Worm (Caenorhabditis elegans) whole organism, L1 larva: ENCODE measurements around the gene natc-2.

Source experiments
- C16A3.4 ChIP-seq: fragments of 150-350 bp; optimal IDR thresholded peaks from 2 replicates; lab custom pipeline; 2014; ENCODE audit warnings: missing biosample characterization, missing genetic modification characterization
- Y116A8C.19 ChIP-seq: sonication (generic microtip); optimal IDR thresholded peaks from 2 replicates; lab custom pipeline; 2016; ENCODE audit warnings: missing compliant biosample characterization, missing genetic modification characterization, borderline replicate concordance
- aha-1 ChIP-seq: fragments of 150-350 bp; optimal IDR thresholded peaks from 2 replicates; lab custom pipeline; 2014; ENCODE audit warnings: missing biosample characterization, missing genetic modification characterization
- aly-2 ChIP-seq: fragments of 150-350 bp; optimal IDR thresholded peaks from 2 replicates; lab custom pipeline; 2014; ENCODE audit warnings: missing biosample characterization, missing genetic modification characterization
- ama-1 ChIP-seq: fragments of 150-350 bp; optimal IDR thresholded peaks from 2 replicates; lab custom pipeline; 2014
- blmp-1 ChIP-seq: fragments of 150-350 bp; optimal IDR thresholded peaks from 2 replicates; lab custom pipeline; 2014; ENCODE audit warnings: missing biosample characterization, missing genetic modification characterization
- ceh-63 ChIP-seq: fragments of 200-800 bp; sonication (Bioruptor generic); optimal IDR thresholded peaks from 2 replicates; lab custom pipeline; 2018; ENCODE audit warnings: mild to moderate bottlenecking, missing genetic modification characterization, missing compliant biosample characterization
- ceh-88 ChIP-seq: fragments of 200-800 bp; sonication (Bioruptor generic); IDR thresholded peaks from 2 replicates; pipeline ENCODE4 v1.3.6; 2022; ENCODE audit warnings: missing genetic modification characterization, missing compliant biosample characterization
- efl-1 ChIP-seq, 4 experiments: fragments of 150-350 bp; optimal IDR thresholded peaks in 3 of 4; peaks in 1 of 4; 1 replicate in 1 of 4; 2 replicates in 3 of 4; lab custom pipeline; 2014; ENCODE audit warnings: missing biosample characterization in 2 of 4, missing genetic modification characterization in 2 of 4, missing genetic modification reagents in 2 of 4
- efl-3 ChIP-seq: fragments of 200-800 bp; sonication (Bioruptor generic); optimal IDR thresholded peaks from 2 replicates; lab custom pipeline; 2018; ENCODE audit warnings: mild to moderate bottlenecking, missing genetic modification characterization, missing compliant biosample characterization
- egl-13 ChIP-seq: sonication (generic microtip); optimal IDR thresholded peaks from 2 replicates; lab custom pipeline; 2016; ENCODE audit warnings: missing genotype, missing genetic modification reagents, missing genetic modification characterization, missing compliant biosample characterization
- egl-27 ChIP-seq, 2 experiments: fragments of 150-350 bp in 1 of 2; sonication (generic microtip); optimal IDR thresholded peaks; 3 replicates each; lab custom pipeline; 2017 to 2018; ENCODE audit warnings: missing biosample characterization in 2 of 2, missing genetic modification characterization in 2 of 2, missing genetic modification reagents in 2 of 2
- ets-5 ChIP-seq: fragments of 200-800 bp; sonication (Bioruptor generic); IDR thresholded peaks from 2 replicates; pipeline ENCODE4 v1.3.6; 2022; ENCODE audit warnings: missing genetic modification characterization, missing compliant biosample characterization
- fkh-4 ChIP-seq: sonication (generic microtip); optimal IDR thresholded peaks from 2 replicates; lab custom pipeline; 2016; ENCODE audit warnings: missing compliant biosample characterization, missing genetic modification characterization, borderline replicate concordance
- grh-1 ChIP-seq: fragments of 200-800 bp; sonication (Bioruptor generic); IDR thresholded peaks from 2 replicates; pipeline ENCODE4 v1.3.6; 2022; ENCODE audit warnings: missing genetic modification reagents, missing genetic modification characterization, missing compliant biosample characterization
- hlh-17 ChIP-seq: fragments of 200-800 bp; sonication (Bioruptor generic); optimal IDR thresholded peaks from 2 replicates; lab custom pipeline; 2018; ENCODE audit warnings: missing genetic modification characterization, mild to moderate bottlenecking, missing compliant biosample characterization, moderate library complexity, borderline replicate concordance
- hlh-4 ChIP-seq: sonication (generic microtip); optimal IDR thresholded peaks from 2 replicates; lab custom pipeline; 2016; ENCODE audit warnings: mild to moderate bottlenecking, missing genetic modification characterization, missing compliant biosample characterization
- hpl-2 ChIP-seq: fragments of 150-350 bp; optimal IDR thresholded peaks from 2 replicates; lab custom pipeline; 2014; ENCODE audit warnings: missing biosample characterization, missing genetic modification reagents, missing genetic modification characterization
- irx-1 ChIP-seq: sonication (generic microtip); optimal IDR thresholded peaks from 2 replicates; lab custom pipeline; 2016; ENCODE audit warnings: missing genetic modification characterization, missing compliant biosample characterization
- isw-1 ChIP-seq: fragments of 200-800 bp; sonication (Bioruptor generic); IDR thresholded peaks from 2 replicates; pipeline ENCODE4 v1.3.6; 2022; ENCODE audit warnings: missing genetic modification characterization, missing compliant biosample characterization
- jun-1 ChIP-seq: fragments of 150-350 bp; optimal IDR thresholded peaks from 2 replicates; lab custom pipeline; 2014; ENCODE audit warnings: missing biosample characterization, missing genetic modification reagents, missing genetic modification characterization
- lin-14 ChIP-seq: fragments of 200-800 bp; sonication (Bioruptor generic); optimal IDR thresholded peaks from 2 replicates; lab custom pipeline; 2018; ENCODE audit warnings: mild to moderate bottlenecking, missing genetic modification characterization, moderate library complexity, missing compliant biosample characterization
- lin-15B ChIP-seq: fragments of 150-350 bp; sonication (generic microtip); optimal IDR thresholded peaks from 3 replicates; lab custom pipeline; 2014; ENCODE audit warnings: missing biosample characterization, missing genetic modification characterization
- lin-35 ChIP-seq, 2 experiments: fragments of 150-350 bp; optimal IDR thresholded peaks; 2 replicates each; lab custom pipeline; 2014; ENCODE audit warnings: missing biosample characterization in 2 of 2, missing genetic modification characterization in 2 of 2, missing genetic modification reagents in 2 of 2
- lin-39 ChIP-seq: fragments of 150-350 bp; optimal IDR thresholded peaks from 2 replicates; lab custom pipeline; 2014; ENCODE audit warnings: missing biosample characterization, missing genetic modification reagents, missing genetic modification characterization
- lsy-2 ChIP-seq, 2 experiments: fragments of 150-350 bp; optimal IDR thresholded peaks; 2 replicates each; lab custom pipeline; 2014; ENCODE audit warnings: missing biosample characterization in 2 of 2, missing genetic modification characterization in 2 of 2
- mab-9 ChIP-seq: fragments of 200-800 bp; sonication (Bioruptor generic); IDR thresholded peaks from 2 replicates; pipeline ENCODE4 v1.3.6; 2022; ENCODE audit warnings: missing genetic modification reagents, missing genetic modification characterization, missing compliant biosample characterization
- mdl-1 ChIP-seq, 2 experiments: fragments of 150-350 bp; optimal IDR thresholded peaks; 2 replicates each; lab custom pipeline; 2014 to 2017; ENCODE audit warnings: missing biosample characterization in 2 of 2, missing genetic modification characterization in 2 of 2, inconsistent platforms in 1 of 2
- mep-1 ChIP-seq: fragments of 150-350 bp; optimal IDR thresholded peaks from 2 replicates; lab custom pipeline; 2014; ENCODE audit warnings: missing biosample characterization, missing genetic modification characterization
- nhr-12 ChIP-seq: sonication (generic microtip); optimal IDR thresholded peaks from 2 replicates; lab custom pipeline; 2017; ENCODE audit warnings: missing biosample characterization, missing genetic modification characterization
- nhr-19 ChIP-seq: fragments of 200-800 bp; sonication (Bioruptor generic); conservative IDR thresholded peaks from 2 replicates; pipeline ENCODE4 v1.3.6; 2022; ENCODE audit warnings: missing genetic modification characterization, missing compliant biosample characterization
- nhr-20 ChIP-seq: sonication (generic microtip); optimal IDR thresholded peaks from 2 replicates; lab custom pipeline; 2016; ENCODE audit warnings: mild to moderate bottlenecking, missing genetic modification characterization, missing compliant biosample characterization
- nhr-77 ChIP-seq: fragments of 150-350 bp; optimal IDR thresholded peaks from 2 replicates; lab custom pipeline; 2014; ENCODE audit warnings: missing biosample characterization, missing genetic modification characterization
- nhr-85 ChIP-seq: sonication (generic microtip); peaks from one replicate; lab custom pipeline; 2016; ENCODE audit warnings: missing genetic modification characterization, inconsistent platforms, missing compliant biosample characterization
- nhr-90 ChIP-seq: sonication (generic microtip); optimal IDR thresholded peaks from 2 replicates; lab custom pipeline; 2016; ENCODE audit warnings: mild to moderate bottlenecking, missing genetic modification characterization, missing compliant biosample characterization; ENCODE audit not compliant: poor library complexity
- pag-3 ChIP-seq: sonication (generic microtip); optimal IDR thresholded peaks from 2 replicates; lab custom pipeline; 2017; ENCODE audit warnings: missing genetic modification characterization, mild to moderate bottlenecking, missing compliant biosample characterization, antibody characterized with exemption, borderline replicate concordance; ENCODE audit not compliant: insufficient read depth
- pax-3 ChIP-seq: fragments of 200-800 bp; sonication (Bioruptor generic); optimal IDR thresholded peaks from 2 replicates; lab custom pipeline; 2018; ENCODE audit warnings: mild to moderate bottlenecking, missing genetic modification characterization, moderate library complexity, missing compliant biosample characterization
- pqm-1 ChIP-seq: sonication (generic microtip); optimal IDR thresholded peaks from 3 replicates; lab custom pipeline; 2017; ENCODE audit warnings: missing biosample characterization, missing genetic modification characterization
- rnt-1 ChIP-seq: sonication (generic microtip); optimal IDR thresholded peaks from 2 replicates; lab custom pipeline; 2016; ENCODE audit warnings: mild to moderate bottlenecking, missing genetic modification characterization, moderate library complexity, missing compliant biosample characterization
- skn-1 ChIP-seq: fragments of 150-350 bp; optimal IDR thresholded peaks from 2 replicates; lab custom pipeline; 2014; ENCODE audit warnings: missing biosample characterization, missing genetic modification characterization
- sox-4 ChIP-seq: sonication (generic microtip); optimal IDR thresholded peaks from 2 replicates; lab custom pipeline; 2016; ENCODE audit warnings: missing genetic modification characterization, missing compliant biosample characterization
- sptf-1 ChIP-seq: fragments of 150-350 bp; optimal IDR thresholded peaks from 2 replicates; lab custom pipeline; 2014; ENCODE audit warnings: missing biosample characterization, missing genetic modification characterization
- sup-37 ChIP-seq: fragments of 200-800 bp; sonication (Bioruptor generic); optimal IDR thresholded peaks from 2 replicates; lab custom pipeline; 2018; ENCODE audit warnings: mild to moderate bottlenecking, missing genetic modification characterization, missing compliant biosample characterization
- swsn-7 ChIP-seq: sonication (generic microtip); optimal IDR thresholded peaks from 2 replicates; lab custom pipeline; 2016; ENCODE audit warnings: missing genetic modification characterization, missing compliant biosample characterization
- tbx-2 ChIP-seq: sonication (generic microtip); optimal IDR thresholded peaks from 2 replicates; lab custom pipeline; 2016; ENCODE audit warnings: missing genetic modification characterization, missing compliant biosample characterization
- unc-86 ChIP-seq: sonication (generic microtip); optimal IDR thresholded peaks from 2 replicates; lab custom pipeline; 2016; ENCODE audit warnings: missing genetic modification characterization, missing compliant biosample characterization
- vab-15 ChIP-seq: sonication (generic microtip); optimal IDR thresholded peaks from 2 replicates; lab custom pipeline; 2017; ENCODE audit warnings: missing genotype, mild to moderate bottlenecking, missing genetic modification characterization, missing compliant biosample characterization
- xbp-1 ChIP-seq: sonication (generic microtip); optimal IDR thresholded peaks from 2 replicates; lab custom pipeline; 2016; ENCODE audit warnings: missing genetic modification characterization, missing compliant biosample characterization
- zag-1 ChIP-seq: fragments of 150-350 bp; optimal IDR thresholded peaks from 2 replicates; lab custom pipeline; 2014; ENCODE audit warnings: missing biosample characterization, missing genetic modification characterization
- zip-4 ChIP-seq: fragments of 200-800 bp; sonication (Bioruptor generic); optimal IDR thresholded peaks from 2 replicates; lab custom pipeline; 2018; ENCODE audit warnings: mild to moderate bottlenecking, missing genetic modification characterization, moderate library complexity, missing compliant biosample characterization

Gene natc-2

DNA sequence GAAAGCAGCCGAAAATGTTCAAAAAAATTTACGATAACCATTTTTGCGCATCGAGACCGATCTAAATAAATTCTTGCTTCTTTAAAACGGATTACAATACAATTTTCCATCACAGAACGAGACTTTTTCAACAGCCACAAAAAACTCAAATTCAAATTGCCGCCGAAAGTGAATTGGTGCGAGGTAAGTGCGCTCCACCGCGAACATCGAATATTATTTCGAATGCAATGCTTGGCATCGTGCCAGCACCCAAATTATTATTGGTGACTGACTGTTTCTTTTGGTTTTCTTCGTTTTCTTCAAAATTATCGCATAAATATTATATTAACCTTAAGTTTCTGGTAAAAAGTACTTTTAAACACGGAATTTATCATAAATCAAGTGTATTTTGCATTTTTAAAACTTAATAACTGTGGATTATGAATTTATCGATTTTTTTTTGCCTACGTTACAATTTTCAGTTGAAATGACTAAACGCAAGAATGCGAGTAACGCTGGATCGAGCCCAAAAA lies 4.8 kb upstream of the natc-2 start, which contains the start of gene penr-1 (continued):
- TF ChIP-seq nhr-90: peak; percentile 34
- peak; percentile 33; the same call in 1 of the 2 replicates for TF ChIP-seq grh-1 (GFP tag; lab: Robert Waterston, UW)
- TF ChIP-seq vab-15 (tag; lab: Kevin White, UChicago): peak; percentile 51
- no peak for TF ChIP-seq ama-1 (lab: Kevin White, UChicago)
- TF ChIP-seq skn-1: peak; percentile 38
- TF ChIP-seq nhr-77: peak; percentile 42
- TF ChIP-seq lin-15B (tag; lab: Kevin White, UChicago): peak; percentile 31
- no peak for TF ChIP-seq zip-4 (GFP tag; lab: Kevin White, UChicago)
- TF ChIP-seq sup-37 (GFP tag; lab: Kevin White, UChicago): no peak
- TF ChIP-seq aly-2 (tag; lab: Kevin White, UChicago): peak; percentile 20
- peak; percentile 33 for TF ChIP-seq blmp-1
- peak; percentile 59 for TF ChIP-seq lin-14 (GFP tag; lab: Kevin White, UChicago)
- TF ChIP-seq ets-5 (GFP tag; lab: Robert Waterston, UW): no peak
- TF ChIP-seq hlh-17: no peak

DNA sequence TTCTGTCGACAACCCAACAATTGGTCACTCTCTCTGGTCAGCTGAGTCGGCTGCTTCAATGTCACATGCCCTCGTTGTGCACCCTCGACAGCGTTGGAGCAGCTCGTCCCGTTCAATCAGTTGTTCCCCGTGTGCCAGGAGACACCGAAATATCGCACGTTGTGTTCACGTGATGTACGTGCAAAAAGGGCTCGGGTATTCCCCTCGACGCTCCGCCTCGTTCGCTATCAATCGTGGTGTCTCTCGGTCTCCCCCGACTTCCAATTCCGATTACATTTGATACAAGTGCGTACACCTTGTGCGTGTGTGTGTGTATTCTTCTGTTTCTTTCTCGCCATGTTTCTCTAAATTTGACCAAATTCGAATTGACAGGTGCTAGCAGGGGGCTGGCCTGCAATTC lies 2.4 kb upstream of the natc-2 start:
- no peak for TF ChIP-seq unc-86
- TF ChIP-seq efl-3 (GFP tag; lab: Kevin White, UChicago): no peak
- peak; percentile 22 for TF ChIP-seq swsn-7 (tag; lab: Kevin White, UChicago)
- TF ChIP-seq hlh-4 (tag; lab: Kevin White, UChicago): peak; percentile 47
- TF ChIP-seq mab-9: no peak
- TF ChIP-seq nhr-12 (tag; lab: Kevin White, UChicago): no peak
- TF ChIP-seq mdl-1 (tag; optimal IDR thresholded peaks at IDR 0.05; lab: Kevin White, UChicago): peak in 1 of 2 experiments; percentile 93
- peak; percentile 11 for TF ChIP-seq xbp-1 (tag; lab: Kevin White, UChicago)
- TF ChIP-seq sptf-1 (tag; lab: Kevin White, UChicago): no peak
- TF ChIP-seq grh-1 (GFP tag; lab: Robert Waterston, UW): no peak
- peak; percentile 89 for TF ChIP-seq nhr-85 (tag; lab: Kevin White, UChicago)
- no peak for TF ChIP-seq fkh-4
- peak; percentile 27 for TF ChIP-seq nhr-77
- TF ChIP-seq efl-1 (optimal IDR thresholded peaks at IDR 0.05; lab: Kevin White, UChicago): peak; percentile 41 to 45
- peak; percentile 43 to 94 for TF ChIP-seq efl-1 (GFP tag; optimal IDR thresholded peaks at IDR 0.05 in 1 of 2; lab: Kevin White, UChicago)
- TF ChIP-seq rnt-1 (tag; lab: Kevin White, UChicago): peak; percentile 77
- TF ChIP-seq lsy-2 (tag; optimal IDR thresholded peaks at IDR 0.05; lab: Kevin White, UChicago): peak; percentile 34 to 46
- TF ChIP-seq irx-1 (tag; lab: Kevin White, UChicago): no peak
- TF ChIP-seq egl-13 (tag; lab: Kevin White, UChicago): no peak
- TF ChIP-seq hlh-17: no peak
- peak; percentile 26 for TF ChIP-seq mep-1
- TF ChIP-seq blmp-1: no peak
- no peak for TF ChIP-seq ets-5 (GFP tag; lab: Robert Waterston, UW)
- peak; percentile 65 for TF ChIP-seq tbx-2
- TF ChIP-seq pqm-1 (tag; lab: Kevin White, UChicago): peak; percentile 31
- TF ChIP-seq pag-3 (tag; lab: Kevin White, UChicago): no peak
- TF ChIP-seq isw-1: no peak
- TF ChIP-seq nhr-19 (GFP tag; lab: Robert Waterston, UW): peak; percentile 86
- no peak for TF ChIP-seq ama-1 (lab: Kevin White, UChicago)
- no peak for TF ChIP-seq ceh-63
- peak; percentile 8 for TF ChIP-seq sox-4 (tag; lab: Kevin White, UChicago)
- no peak for TF ChIP-seq pax-3 (tag; lab: Kevin White, UChicago)
- TF ChIP-seq Y116A8C.19 (tag; lab: Kevin White, UChicago): no peak
- peak; percentile 89 for TF ChIP-seq nhr-20 (tag; lab: Kevin White, UChicago)
- no peak for TF ChIP-seq aha-1 (tag; lab: Kevin White, UChicago)
- no peak for TF ChIP-seq ceh-88 (GFP tag; lab: Robert Waterston, UW)
- peak; percentile 74 for TF ChIP-seq jun-1 (tag; lab: Kevin White, UChicago)
- TF ChIP-seq lin-35 (GFP tag; optimal IDR thresholded peaks at IDR 0.05; lab: Kevin White, UChicago): peak; percentile 34 to 79
- no peak for TF ChIP-seq lin-39 (tag; lab: Kevin White, UChicago)
- no peak for TF ChIP-seq hpl-2 (GFP tag; lab: Kevin White, UChicago)
- TF ChIP-seq lin-15B (tag; lab: Kevin White, UChicago): no peak
- TF ChIP-seq zag-1 (tag; lab: Kevin White, UChicago): no peak
- TF ChIP-seq egl-27 (tag; optimal IDR thresholded peaks at IDR 0.05; lab: Kevin White, UChicago): no peak
- TF ChIP-seq C16A3.4 (tag; lab: Kevin White, UChicago): no peak
